Worm (Caenorhabditis elegans) whole organism, L4/young adult: ENCODE results near the gene ckr-2.

ENCODE experiments used
- W03F9.2 ChIP-seq: fragments of 150-350 bp; optimal IDR thresholded peaks from 2 replicates; lab custom pipeline; 2014; ENCODE audit warnings: missing biosample characterization, missing genetic modification characterization
- dao-5 ChIP-seq: sonication (generic microtip); optimal IDR thresholded peaks from 2 replicates; lab custom pipeline; 2016; ENCODE audit warnings: missing genotype, missing genetic modification characterization, moderate library complexity, missing compliant biosample characterization
- him-1 ChIP-seq: sonication (generic microtip); optimal IDR thresholded peaks from 2 replicates; lab custom pipeline; 2016; ENCODE audit warnings: missing genotype, missing genetic modification reagents, missing genetic modification characterization, missing compliant biosample characterization

Gene ckr-2

DNA sequence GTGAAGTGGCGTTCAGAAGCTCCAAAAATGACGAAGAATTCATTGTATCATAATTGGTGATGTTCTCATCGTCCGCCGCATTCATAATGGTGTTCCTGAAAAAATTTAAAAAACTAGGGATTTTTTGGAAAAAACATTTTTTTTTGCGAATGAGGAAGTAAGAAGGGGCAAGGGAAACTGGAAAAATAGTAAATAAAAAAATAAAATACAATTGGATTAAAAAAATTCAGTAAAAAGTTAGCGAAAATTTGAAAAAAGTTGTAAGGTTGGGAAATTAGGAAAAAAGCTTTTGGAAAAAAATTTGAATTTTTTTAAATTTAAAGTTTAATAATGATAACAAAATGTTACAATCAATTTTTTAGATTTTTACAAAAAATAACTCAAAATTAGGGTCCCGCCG lies at the start of gene ckr-2:
TSS of gene ckr-2 (minus strand) at position 101 of the 400 bp plus-strand sequence.
- TF ChIP-seq him-1 (no peak), dao-5 (no peak), W03F9.2 (tag; lab: Kevin White, UChicago) (no peak)

DNA sequence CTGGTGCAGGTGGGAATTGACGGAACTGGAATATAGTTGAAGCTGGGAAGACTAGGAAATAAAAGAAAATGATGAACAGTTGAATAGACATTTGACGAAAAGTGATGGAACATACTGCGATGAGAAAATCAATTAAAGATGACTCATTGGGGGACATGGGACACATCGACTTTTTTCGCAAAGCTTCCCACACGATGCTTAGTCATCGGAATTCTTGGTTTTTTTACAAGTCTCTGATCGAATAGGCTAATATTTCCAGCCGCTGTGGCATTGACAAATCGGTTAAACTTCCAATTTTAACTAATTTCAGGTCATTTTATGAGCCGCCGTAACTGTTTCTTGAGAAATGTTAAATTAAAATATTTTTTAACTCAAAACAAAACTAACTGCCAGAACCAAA lies 46.9 kb upstream of the ckr-2 start, which contains the start of gene Y39A3A.3:
TSS of gene Y39A3A.3 (minus strand) at position 101 of the 400 bp plus-strand sequence.
- TF ChIP-seq W03F9.2 (tag; lab: Kevin White, UChicago), result no peak
- no peak for TF ChIP-seq him-1
- TF ChIP-seq dao-5, result no peak

DNA sequence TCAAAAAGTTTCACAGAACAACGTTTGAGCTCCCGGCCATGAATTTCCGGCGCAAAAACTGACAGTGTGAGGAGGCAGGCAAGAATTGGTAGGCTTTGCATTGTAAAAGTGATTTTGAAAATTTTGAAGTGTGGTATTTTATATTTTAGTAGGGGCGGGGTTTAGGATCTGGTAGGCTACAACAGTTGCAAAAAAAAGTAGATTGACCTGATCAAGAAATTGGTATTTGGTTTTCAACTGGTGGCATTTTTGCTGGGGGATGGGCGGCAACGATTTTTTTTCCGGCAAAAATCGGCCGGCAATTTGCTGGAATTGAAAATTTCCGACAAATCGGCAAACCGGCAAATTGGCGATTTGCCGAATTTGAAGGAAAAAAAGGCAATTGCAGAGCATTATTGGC lies 39.5 kb upstream of the ckr-2 start, which contains the start of gene ins-16:
TSS of gene ins-16 (minus strand) at position 101 of the 400 bp plus-strand sequence.
- TF ChIP-seq W03F9.2 (tag; lab: Kevin White, UChicago) (no peak), him-1 (no peak), dao-5 (no peak)

DNA sequence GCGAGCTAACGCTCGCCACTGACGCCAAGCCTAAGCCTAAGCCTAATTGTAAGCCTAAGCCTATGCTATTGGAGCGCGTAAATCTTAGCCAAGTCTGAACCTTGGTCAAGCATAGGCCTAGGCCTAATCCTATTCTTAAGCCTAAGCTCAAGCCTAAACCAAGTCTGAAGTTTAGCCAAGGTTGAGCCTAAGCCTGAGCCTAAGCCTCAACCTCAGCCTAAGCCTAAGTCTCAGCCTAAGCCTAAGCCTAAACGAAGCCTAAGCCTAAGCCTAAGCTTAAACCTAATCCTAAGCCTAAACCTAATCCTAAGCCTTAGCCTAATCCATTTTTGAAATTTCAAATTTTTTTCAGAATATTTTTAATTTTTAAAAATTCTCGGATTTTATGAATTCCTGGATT lies 38.7 kb upstream of the ckr-2 start:
- no peak for TF ChIP-seq dao-5
- TF ChIP-seq W03F9.2 (tag; lab: Kevin White, UChicago), result no peak
- no peak for TF ChIP-seq him-1

DNA sequence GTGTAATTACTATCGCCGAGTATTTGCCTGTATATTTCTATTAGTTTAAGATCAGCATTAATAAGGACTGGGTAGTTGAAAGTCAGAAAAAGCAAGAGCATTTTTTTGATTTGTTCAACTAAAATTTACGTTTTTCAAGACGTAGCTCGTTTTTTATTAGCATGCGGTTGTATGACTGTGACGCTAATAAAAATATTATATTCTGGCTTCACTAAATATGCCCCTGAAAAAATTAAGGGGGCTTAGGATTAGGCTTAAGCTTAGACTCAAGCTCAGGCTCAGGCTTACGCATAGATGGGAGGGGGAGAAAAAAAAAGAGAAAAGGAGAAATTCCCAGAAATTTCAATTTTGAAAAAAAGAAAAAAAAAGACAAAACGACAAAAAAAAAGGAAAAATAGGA lies 36.2 kb upstream of the ckr-2 start, which contains the start of gene Y39A3A.2:
TSS of gene Y39A3A.2 (minus strand) at position 101 of the 400 bp plus-strand sequence.
- TF ChIP-seq him-1 (no peak), dao-5 (no peak), W03F9.2 (tag; lab: Kevin White, UChicago) (no peak)

DNA sequence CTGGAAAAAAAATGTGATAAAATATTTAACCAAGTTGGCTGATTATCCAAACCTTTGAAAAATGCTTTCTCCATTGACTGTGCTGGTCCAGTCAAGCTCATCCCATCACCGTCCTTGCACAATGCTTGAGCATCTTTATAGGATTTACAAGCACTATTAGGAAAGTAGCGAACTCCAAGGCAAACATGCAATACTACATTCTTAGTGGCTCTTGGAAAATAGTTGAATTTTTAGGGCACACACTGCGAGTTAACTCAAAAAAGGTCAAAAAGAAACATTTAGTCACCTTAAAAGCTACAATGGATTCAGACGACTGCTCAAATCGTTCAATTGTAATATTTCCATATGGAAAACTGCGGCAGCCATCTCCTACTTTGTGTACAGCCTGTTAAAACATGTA lies 32.7 kb upstream of the ckr-2 start, which contains the start of gene M01E10.3:
TSS of gene M01E10.3 (minus strand) at position 101 of the 400 bp plus-strand sequence.
- TF ChIP-seq him-1 (no peak), dao-5 (no peak), W03F9.2 (tag; lab: Kevin White, UChicago) (no peak)

DNA sequence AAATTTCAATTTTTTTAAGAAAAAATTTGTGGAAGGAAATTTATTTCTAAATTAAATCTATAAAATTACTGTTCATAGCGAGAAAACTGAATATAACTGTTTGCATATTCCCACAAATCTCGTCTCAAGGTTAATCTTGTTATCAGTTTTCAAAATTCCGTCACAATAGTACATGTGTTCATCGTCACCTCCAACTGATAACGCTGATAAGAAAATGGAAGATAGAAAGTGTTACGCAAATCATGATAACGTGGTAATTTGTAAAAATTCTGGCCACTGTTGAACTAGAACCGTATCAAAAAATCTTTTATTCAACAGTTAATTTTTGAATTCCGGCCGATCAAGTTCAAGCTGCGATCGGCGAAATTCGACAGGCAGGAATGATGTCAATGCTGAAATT lies 32.0 kb upstream of the ckr-2 start:
- no peak for TF ChIP-seq dao-5

DNA sequence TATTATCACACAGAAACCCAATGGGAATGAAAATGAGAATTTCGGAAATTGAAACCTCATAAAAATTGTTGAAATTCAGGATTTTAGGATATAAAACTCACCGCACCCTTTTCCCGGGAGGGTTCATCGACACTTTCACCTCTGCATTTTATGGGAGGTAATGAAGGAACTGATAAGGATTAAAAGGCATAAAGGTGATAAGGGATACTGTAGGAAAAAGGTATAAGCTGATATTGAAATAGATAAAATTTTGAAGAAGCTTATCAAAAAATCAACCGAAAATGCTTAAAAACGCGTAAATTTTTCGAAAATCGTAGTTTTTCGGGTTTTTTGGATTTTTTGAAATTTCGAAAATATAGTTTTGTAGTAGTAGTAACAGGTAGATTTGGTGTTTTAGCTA lies 29.1 kb upstream of the ckr-2 start:
- TF ChIP-seq W03F9.2 (tag; lab: Kevin White, UChicago), result no peak
- no peak for TF ChIP-seq him-1
- no peak for TF ChIP-seq dao-5

DNA sequence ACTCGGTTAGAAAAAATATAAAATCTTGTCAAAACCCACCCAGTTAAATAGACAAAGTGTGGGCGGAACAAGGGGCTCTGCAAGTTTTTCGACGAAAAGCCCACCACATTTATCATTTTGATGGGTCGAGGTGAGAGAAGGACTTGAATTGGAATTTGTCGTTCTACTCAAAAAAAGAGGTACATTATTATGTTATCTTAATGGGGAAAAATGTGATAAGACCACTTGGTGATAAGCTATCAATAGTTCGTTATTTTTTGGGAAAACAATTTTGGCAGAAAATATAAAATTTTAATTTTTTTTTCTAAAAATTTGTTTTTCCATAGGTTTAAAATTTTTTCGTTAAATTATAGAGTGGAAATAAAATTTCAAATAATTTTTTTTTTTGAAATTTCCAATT lies 28.4 kb upstream of the ckr-2 start:
- TF ChIP-seq dao-5 (no peak), him-1 (no peak), W03F9.2 (tag; lab: Kevin White, UChicago) (no peak)

DNA sequence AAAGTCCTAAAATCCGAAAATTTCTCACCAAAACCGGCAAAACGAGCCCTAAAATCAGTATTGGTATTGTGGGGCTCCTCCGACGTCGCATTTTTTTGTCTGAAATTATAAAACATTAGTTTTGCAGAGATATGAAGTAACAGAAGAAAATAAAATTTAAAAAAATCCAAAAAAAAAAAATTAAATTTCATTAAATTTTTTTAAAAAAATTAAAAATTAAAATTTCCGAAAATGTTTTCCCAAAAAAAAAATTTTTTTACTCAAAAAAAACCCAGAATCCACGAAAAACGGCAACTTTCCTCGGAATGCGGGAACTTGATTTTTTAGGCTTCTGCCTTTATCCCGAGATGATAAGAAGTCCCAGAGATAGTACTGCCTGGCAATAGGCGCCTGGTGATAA lies 26.5 kb upstream of the ckr-2 start, which contains the start of gene dpy-1:
TSS of gene dpy-1 (minus strand) at position 101 of the 400 bp plus-strand sequence.
- TF ChIP-seq him-1, result no peak

DNA sequence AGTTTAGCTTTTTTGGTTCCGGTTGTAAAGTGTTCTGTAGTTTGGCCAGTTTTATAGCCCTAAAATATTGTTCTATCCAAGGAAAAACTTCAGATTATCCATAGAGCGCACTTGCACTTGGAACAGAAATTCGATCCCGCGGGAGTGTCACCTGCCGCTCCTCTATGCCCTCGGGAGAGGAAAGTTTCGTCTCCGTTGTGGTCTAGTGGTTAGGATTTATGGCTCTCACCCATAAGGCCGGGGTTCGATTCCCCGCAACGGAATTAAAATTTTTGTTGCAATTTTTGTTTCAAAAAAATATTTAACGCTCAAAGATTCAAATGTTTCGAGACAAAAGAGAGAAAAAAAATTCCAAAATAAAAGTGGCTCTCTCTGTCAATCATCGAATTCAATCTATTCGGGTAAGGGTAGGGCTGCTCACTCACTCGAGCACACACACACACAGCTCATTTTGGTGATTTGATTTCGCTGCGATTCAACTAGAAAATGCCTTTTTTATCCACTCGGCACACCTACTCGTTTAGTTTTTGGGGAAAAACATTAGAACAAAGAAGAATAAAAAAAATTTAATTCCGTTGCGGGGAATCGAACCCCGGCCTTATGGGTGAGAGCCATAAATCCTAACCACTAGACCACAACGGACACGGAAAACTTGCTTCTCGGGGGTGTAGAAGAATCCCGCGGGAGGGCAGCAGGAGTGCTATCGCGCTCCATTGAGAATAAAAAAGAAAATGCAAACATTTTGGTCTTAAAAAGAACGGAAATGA lies 11.1 kb upstream of the ckr-2 start:
- TF ChIP-seq him-1, result no peak
- TF ChIP-seq W03F9.2 (tag; lab: Kevin White, UChicago), result no peak
- TF ChIP-seq dao-5, result no peak

DNA sequence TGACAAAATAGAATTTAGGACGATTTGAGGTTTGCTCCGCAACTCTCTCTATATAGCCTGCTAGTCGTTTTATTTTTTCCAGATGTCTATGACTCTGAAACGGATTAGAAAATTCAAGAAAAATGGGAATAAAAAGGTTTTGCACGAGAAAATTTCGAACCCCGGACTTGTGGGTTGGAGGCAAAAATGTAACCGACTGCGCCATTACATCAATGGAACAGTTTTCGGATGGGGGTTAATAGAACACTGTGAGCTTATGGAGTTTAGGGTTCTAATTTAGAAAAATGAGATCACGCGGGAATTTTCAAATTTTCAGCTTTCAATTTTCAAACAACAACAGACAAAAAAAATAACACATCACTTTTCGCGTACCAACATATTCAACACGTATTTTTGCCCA lies 10.4 kb upstream of the ckr-2 start:
- TF ChIP-seq him-1 (no peak), dao-5 (no peak), W03F9.2 (tag; lab: Kevin White, UChicago) (no peak)

DNA sequence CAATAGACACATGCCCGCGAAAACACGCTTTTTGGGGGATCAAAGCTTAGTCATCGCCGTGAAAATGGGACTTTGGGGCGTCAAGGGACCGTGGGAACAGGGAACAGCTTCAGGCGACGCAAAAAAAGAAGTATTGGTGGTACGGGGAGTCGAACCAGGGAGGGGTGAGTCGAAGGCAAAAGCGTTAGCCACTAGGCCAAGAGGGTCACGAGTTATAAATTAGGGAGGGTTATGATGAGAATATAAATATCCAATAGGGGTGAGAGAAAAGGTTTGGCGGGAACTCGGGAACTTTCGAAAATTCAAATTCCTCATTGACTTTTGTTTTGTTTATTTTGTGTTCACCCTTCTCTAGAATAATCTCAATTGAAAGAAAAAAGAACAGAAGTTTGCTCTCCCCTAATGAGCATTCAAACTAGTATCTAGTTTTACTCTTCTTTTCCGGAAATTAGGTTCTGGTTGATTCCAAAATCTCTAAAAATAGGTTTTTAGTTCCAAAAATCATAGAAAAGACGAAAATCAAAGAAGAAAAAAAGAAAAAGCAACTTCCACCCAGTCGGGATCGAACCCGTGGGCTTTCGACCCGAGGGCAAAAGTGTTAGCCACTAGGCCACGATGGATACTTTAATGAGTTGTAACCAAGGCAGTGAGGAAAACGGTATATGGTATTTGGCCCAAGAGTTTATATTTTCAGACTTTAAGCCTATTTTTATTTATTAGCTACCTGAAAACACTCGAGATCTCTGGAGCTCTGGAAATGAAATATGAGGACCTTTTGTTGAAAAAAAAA lies 9.6 kb upstream of the ckr-2 start:
- no peak for TF ChIP-seq dao-5

DNA sequence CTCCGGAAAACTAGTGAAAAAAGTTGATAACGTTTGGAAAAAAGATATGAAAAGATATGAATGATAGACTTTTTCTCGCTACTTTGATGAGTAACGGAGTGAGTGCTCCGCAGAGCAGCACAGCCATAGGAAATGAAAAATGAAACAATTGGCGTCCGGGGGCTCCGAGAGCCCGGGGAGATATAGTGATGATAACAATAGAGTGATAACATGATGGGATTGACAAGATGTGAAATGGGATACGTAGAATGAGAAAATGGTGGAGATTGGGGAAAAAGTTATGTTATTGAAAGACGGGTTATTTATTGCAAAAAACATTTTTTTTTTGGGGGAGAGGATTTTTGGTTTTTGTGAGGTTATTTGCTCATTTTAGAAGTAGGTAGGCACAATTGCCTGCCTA lies 6.1 kb upstream of the ckr-2 start:
- TF ChIP-seq him-1 (no peak), W03F9.2 (tag; lab: Kevin White, UChicago) (no peak), dao-5 (no peak)

DNA sequence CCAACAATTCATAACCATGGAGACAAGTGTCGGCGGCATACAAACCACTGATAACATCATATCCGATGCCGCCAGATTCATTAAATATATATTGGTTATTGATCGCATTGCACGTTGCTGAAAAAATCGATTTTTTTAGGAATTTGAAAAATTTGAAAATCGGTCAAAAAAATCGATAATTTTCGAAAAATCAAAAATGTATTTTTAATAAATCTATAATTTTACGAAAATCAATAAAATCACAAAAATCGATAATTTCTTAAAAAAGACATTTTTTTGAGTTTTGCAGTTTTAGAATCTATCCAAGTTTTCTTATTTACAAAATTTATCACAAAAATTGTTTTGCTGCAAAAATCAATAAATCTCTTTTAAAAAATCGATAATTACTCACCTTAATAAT lies 5.9 kb downstream of the ckr-2 start:
- TF ChIP-seq dao-5 (no peak), W03F9.2 (tag; lab: Kevin White, UChicago) (no peak), him-1 (no peak)
